Worm (Caenorhabditis elegans) whole organism, midembryonic: ENCODE measurements around the gene K09G1.2.

Experiments used
- T22C8.4 ChIP-seq: fragments of 200-800 bp; sonication (Bioruptor generic); IDR thresholded peaks from 2 replicates; pipeline ENCODE4 v1.3.6; 2022; ENCODE audit warnings: missing genetic modification characterization, missing compliant biosample characterization
- cog-1 ChIP-seq: sonication (generic microtip); optimal IDR thresholded peaks from 2 replicates; lab custom pipeline; 2016; ENCODE audit warnings: missing genetic modification characterization, missing compliant biosample characterization
- flt-1 ChIP-seq: fragments of 200-800 bp; sonication (Bioruptor generic); IDR thresholded peaks from 2 replicates; pipeline ENCODE4 v1.3.6; 2022; ENCODE audit warnings: missing genetic modification characterization, missing compliant biosample characterization
- klf-2 ChIP-seq: fragments of 200-800 bp; sonication (Bioruptor generic); conservative IDR thresholded peaks from 2 replicates; pipeline ENCODE4 v1.3.6; 2022; ENCODE audit warnings: missing genetic modification reagents, missing genetic modification characterization, missing compliant biosample characterization
- med-1 ChIP-seq: sonication (generic microtip); optimal IDR thresholded peaks from 2 replicates; lab custom pipeline; 2017; ENCODE audit warnings: missing genetic modification characterization, mild to moderate bottlenecking, missing compliant biosample characterization, antibody characterized with exemption, missing genetic modification reagents; ENCODE audit not compliant: insufficient read depth
- ref-1 ChIP-seq: fragments of 200-800 bp; sonication (Bioruptor generic); conservative IDR thresholded peaks from 2 replicates; pipeline ENCODE4 v1.3.6; 2022; ENCODE audit warnings: missing genetic modification reagents, missing genetic modification characterization, missing compliant biosample characterization
- tab-1 ChIP-seq: fragments of 200-800 bp; sonication (Bioruptor generic); IDR thresholded peaks from 2 replicates; pipeline ENCODE4 v1.3.6; 2022; ENCODE audit warnings: missing genetic modification characterization, missing compliant biosample characterization
- ztf-23 ChIP-seq: fragments of 200-800 bp; sonication (Bioruptor generic); IDR thresholded peaks from 2 replicates; pipeline ENCODE4 v1.3.6; 2022; ENCODE audit warnings: missing genetic modification reagents, missing genetic modification characterization, missing compliant biosample characterization
- ztf-29 ChIP-seq: fragments of 200-800 bp; sonication (Bioruptor generic); IDR thresholded peaks from 2 replicates; pipeline ENCODE4 v1.3.6; 2022; ENCODE audit warnings: missing genetic modification reagents, missing genetic modification characterization, missing compliant biosample characterization

K09G1.2 gene

ce11 chrV:9556668-9557067, 33.7 kb upstream of the K09G1.2 start:
- TF ChIP-seq ztf-23, result no peak
- TF ChIP-seq T22C8.4, result no peak
- no peak for TF ChIP-seq cog-1 (tag; lab: Kevin White, UChicago)
- no peak for TF ChIP-seq ref-1 (GFP tag; lab: Robert Waterston, UW)
- TF ChIP-seq med-1 (GFP tag; lab: Kevin White, UChicago), result no peak
- TF ChIP-seq klf-2 (GFP tag; lab: Robert Waterston, UW), result no peak

DNA sequence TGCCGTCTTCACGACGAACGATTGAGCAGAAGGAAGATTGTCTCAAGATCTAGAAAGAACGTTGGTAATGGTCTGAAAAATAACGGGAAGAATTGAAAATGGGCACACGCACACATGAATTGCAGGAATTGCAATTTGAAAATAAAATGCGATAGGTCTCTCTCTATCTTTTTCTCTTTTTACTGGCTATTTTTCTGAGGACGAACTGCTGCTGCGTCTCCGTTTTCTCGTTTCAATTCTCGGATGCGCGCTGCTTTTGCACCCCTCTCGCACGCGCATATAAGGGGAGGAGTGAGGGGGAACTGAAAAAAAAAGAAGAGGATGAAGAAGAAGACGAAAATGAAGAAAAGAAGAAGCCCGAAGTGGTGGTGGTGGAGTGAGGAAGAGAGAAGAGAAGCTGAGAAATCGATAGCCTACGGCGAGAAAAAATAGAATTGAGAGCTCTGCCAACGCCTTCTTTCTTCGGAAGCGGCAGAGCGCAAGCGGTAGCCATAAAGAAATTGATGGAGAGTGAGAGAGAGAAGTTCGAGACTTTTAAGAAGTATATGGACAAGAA, 28.7 kb upstream of the K09G1.2 start, which contains the start of gene rgef-1:
TSS of gene rgef-1 (minus strand) at position 51 of the 556 bp plus-strand sequence.
- TF ChIP-seq ztf-23 (peak; percentile 34; the same call in 1 of the 2 replicates), med-1 (GFP tag; lab: Kevin White, UChicago) (no peak), flt-1 (GFP tag; lab: Robert Waterston, UW) (no peak), cog-1 (tag; lab: Kevin White, UChicago) (no peak), ref-1 (GFP tag; lab: Robert Waterston, UW) (no peak), tab-1 (GFP tag; lab: Robert Waterston, UW) (no peak)

DNA sequence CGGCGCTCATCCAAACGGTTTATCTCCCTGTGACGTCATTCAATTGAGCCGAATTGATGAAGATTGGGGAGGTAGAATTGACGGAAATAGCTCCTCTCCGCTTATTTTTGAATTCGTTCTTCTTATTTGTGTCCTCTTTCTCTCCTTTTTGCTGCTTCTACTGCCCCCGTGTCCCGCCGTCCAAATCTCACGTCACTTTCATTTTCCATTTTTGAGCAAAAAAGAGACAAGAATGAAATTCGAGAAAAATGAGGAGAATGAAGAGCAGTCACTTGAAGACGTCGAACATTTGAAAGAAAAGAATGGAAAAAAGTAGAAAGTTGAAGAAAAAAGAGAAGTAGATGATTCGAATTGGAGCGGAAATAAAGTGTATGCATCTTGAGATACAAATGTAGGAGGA, 26.8 kb upstream of the K09G1.2 start:
- TF ChIP-seq cog-1 (tag; lab: Kevin White, UChicago) (no peak), T22C8.4 (no peak), tab-1 (GFP tag; lab: Robert Waterston, UW) (no peak), flt-1 (GFP tag; lab: Robert Waterston, UW) (no peak), ref-1 (GFP tag; lab: Robert Waterston, UW) (no peak), ztf-23 (no peak), klf-2 (GFP tag; lab: Robert Waterston, UW) (no peak), med-1 (GFP tag; lab: Kevin White, UChicago) (no peak), ztf-29 (GFP tag; lab: Robert Waterston, UW) (no peak)

DNA sequence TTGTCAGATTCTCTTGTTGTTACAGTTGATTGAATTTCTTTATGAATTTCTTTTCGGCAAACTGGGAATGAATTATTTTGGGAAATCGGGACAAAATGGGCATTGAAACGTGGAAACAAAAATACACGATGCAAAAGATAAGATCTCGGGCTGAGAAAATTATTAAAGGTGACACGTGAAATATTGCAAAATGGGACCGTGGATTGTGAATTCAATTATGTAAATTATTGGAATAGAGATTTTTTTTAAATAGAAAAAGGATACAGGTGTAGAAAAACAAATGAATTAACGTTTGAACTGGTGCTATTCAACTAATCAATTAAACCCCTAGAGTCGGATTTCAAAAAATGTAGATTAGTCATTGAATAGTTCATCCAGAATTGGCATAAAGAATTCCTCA, 21.7 kb upstream of the K09G1.2 start, which contains the start of gene F25B3.4:
TSS of gene F25B3.4 (minus strand) at position 101 of the 400 bp plus-strand sequence.
- TF ChIP-seq ztf-23 (no peak), med-1 (GFP tag; lab: Kevin White, UChicago) (no peak), tab-1 (GFP tag; lab: Robert Waterston, UW) (no peak), ztf-29 (GFP tag; lab: Robert Waterston, UW) (no peak), ref-1 (GFP tag; lab: Robert Waterston, UW) (no peak), cog-1 (tag; lab: Kevin White, UChicago) (no peak), flt-1 (GFP tag; lab: Robert Waterston, UW) (no peak), T22C8.4 (no peak)

DNA sequence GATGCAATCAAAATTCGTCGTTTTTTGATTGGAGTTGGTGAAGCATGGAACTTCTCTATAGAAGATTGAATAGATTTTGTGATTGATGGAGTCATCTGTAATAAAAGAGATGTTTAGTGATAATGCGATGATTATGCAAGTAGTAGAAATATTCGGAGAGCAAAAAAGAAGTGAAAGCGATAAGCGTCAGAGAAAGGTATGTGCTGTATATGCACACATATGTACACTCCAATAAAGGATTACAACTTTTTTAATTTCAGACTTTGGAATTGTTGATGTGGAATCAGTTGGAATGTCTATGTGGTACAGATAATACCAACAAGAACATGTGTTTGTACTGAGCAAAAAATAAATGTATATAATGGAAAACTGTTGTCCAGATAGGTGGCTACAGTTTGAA, 20.2 kb upstream of the K09G1.2 start, which contains the start of gene F25B3.5:
TSS of gene F25B3.5 (minus strand) at position 101 of the 400 bp plus-strand sequence.
- no peak for TF ChIP-seq cog-1 (tag; lab: Kevin White, UChicago)
- TF ChIP-seq klf-2 (GFP tag; lab: Robert Waterston, UW), result no peak
- TF ChIP-seq med-1 (GFP tag; lab: Kevin White, UChicago), result no peak
- TF ChIP-seq tab-1 (GFP tag; lab: Robert Waterston, UW), result no peak
- TF ChIP-seq ref-1 (GFP tag; lab: Robert Waterston, UW), result no peak
- no peak for TF ChIP-seq flt-1 (GFP tag; lab: Robert Waterston, UW)
- no peak for TF ChIP-seq ztf-23
- TF ChIP-seq T22C8.4, result no peak
- TF ChIP-seq ztf-29 (GFP tag; lab: Robert Waterston, UW), result no peak

DNA sequence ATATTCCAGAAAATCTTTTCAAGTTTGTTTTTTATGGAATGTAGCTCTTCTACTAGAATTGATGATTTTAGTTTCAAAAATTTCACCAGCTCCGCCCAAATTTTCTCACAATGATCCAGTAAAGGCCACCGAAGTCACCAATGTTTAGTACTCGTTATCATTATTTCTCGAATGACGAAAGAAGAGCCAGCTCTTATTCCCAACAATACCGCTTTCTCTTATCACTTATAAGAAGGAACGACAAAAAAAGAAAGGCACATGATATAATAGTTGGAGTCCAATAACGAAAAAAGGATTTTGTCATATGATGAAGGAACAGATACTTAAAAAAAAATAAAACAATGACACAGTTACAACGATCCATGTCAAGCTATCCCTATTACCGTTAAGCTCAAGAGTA, 19.4 kb upstream of the K09G1.2 start:
- TF ChIP-seq klf-2 (GFP tag; lab: Robert Waterston, UW) (no peak), ref-1 (GFP tag; lab: Robert Waterston, UW) (no peak), tab-1 (GFP tag; lab: Robert Waterston, UW) (no peak), flt-1 (GFP tag; lab: Robert Waterston, UW) (no peak), T22C8.4 (no peak), ztf-29 (GFP tag; lab: Robert Waterston, UW) (no peak), ztf-23 (no peak), cog-1 (tag; lab: Kevin White, UChicago) (no peak), med-1 (GFP tag; lab: Kevin White, UChicago) (no peak)

DNA sequence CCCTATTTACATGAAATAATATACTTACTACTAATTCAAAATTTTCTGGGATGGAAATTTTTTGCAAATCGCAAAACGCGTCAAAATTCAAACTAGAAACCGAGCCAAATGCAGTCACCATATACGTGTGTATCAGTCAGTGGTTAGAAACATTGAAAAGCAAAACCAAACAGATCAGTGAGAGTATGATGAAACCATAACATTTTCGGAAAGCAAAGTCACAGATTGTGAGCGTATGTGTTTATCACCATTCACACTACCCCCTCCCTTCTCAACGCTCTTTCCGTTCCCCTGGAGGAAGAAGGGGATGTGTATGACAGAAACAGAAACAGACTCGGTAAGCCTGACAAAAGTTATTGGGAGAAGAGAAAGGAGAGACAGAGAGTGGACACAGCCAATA, 18.7 kb upstream of the K09G1.2 start:
- TF ChIP-seq tab-1 (GFP tag; lab: Robert Waterston, UW), result no peak
- TF ChIP-seq ztf-29 (GFP tag; lab: Robert Waterston, UW), result no peak
- TF ChIP-seq T22C8.4, result no peak
- no peak for TF ChIP-seq cog-1 (tag; lab: Kevin White, UChicago)
- no peak for TF ChIP-seq ref-1 (GFP tag; lab: Robert Waterston, UW)
- no peak for TF ChIP-seq flt-1 (GFP tag; lab: Robert Waterston, UW)
- no peak for TF ChIP-seq med-1 (GFP tag; lab: Kevin White, UChicago)
- no peak for TF ChIP-seq ztf-23
- TF ChIP-seq klf-2 (GFP tag; lab: Robert Waterston, UW), result no peak

ce11 chrV:9576991-9577390, 13.4 kb upstream of the K09G1.2 start, which contains the start of gene F25B3.2:
Gene F25B3.2 (plus strand): TSS chrV:9577291.
- TF ChIP-seq med-1 (GFP tag; lab: Kevin White, UChicago) (no peak), klf-2 (GFP tag; lab: Robert Waterston, UW) (no peak)

- TF ChIP-seq T22C8.4, result no peak
- peak; percentile 84 for TF ChIP-seq flt-1 (GFP tag; lab: Robert Waterston, UW)
- TF ChIP-seq cog-1 (tag; lab: Kevin White, UChicago), result peak; percentile 55
- TF ChIP-seq klf-2 (GFP tag; lab: Robert Waterston, UW), result 0 out of 2 replicates have a peak, but pooled peaks have one; percentile 34
- no peak for TF ChIP-seq ref-1 (GFP tag; lab: Robert Waterston, UW)
- peak; percentile 82 for TF ChIP-seq ztf-23
- peak; percentile 89 for TF ChIP-seq med-1 (GFP tag; lab: Kevin White, UChicago)
- TF ChIP-seq tab-1 (GFP tag; lab: Robert Waterston, UW), result no peak
- TF ChIP-seq ztf-29 (GFP tag; lab: Robert Waterston, UW), result peak; percentile 80; the same call in 1 of the 2 replicates
Observed at ce11 chrV:9582594-9583322, 7.7 kb upstream of the K09G1.2 start, which contains the start of gene rtfo-1. Gene rtfo-1 (minus strand): TSS chrV:9582644.
